Fruit fly (Drosophila melanogaster): ENCODE data around the gene CG11498.

The CG11498 gene

DNA sequence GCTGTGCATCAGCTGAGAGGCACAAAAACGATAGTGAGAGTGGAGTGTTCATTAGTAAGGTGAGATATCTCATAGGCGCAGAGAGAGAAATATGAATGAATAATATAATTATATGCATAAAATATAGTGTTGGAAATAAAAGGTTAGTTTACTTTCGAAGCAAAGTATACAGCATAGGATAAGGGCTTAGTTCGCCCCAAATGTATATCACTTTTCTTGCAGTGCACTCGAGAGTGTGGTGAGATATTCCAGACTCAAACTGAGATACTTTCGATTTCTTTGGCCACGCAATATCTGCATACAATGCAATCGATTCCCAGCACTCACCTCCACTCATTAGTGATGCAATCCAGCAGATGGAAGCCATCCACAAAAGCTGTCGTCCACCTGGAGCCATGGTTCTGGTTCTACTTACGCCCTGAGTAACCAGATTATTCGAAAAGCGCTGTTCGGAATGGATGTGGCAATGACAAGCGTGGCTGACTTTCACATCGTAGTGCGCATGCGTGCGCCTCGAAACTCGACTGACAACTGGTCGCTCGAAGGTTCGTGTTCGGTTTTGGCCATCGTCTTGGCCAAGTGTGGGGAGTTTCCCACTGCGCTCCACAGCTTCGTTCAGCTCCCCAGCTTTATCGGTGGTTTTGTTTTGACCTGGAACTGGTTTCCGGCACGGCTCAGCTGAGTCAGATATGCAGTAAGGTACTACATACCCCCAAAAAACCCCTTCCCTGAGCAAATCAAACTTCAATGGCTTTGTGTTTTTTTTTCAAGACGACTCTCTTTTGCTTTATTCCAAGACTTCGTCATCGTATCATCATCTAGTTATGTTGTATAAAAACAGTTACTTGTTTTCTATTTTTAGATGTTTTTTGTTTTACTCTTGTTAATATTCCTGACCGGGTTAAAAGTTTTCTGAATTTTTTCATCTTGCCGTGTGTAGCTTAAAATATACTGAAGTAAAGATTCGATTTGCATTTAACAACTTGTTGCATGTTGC is 10.7 kb upstream of the CG11498 start, which contains the start of gene Rsod (continued):
- no peak for TF ChIP-seq hkb (optimal IDR thresholded peaks at IDR 0.05)
- peak; percentile 82 for TF ChIP-seq hkb (GFP tag; IDR thresholded peaks at IDR 0.05)
- no peak; the same call in 1 of the 2 replicates for TF ChIP-seq Atf6 (GFP tag; IDR thresholded peaks at IDR 0.05)
- TF ChIP-seq ems (GFP tag; optimal IDR thresholded peaks at IDR 0.05): no peak
- TF ChIP-seq CG4707 (GFP tag; optimal IDR thresholded peaks at IDR 0.05): no peak
- no peak for TF ChIP-seq CG16813 (GFP tag; IDR thresholded peaks at IDR 0.05; ENCODE audit: partially characterized antibody)
- no peak for TF ChIP-seq CG10274 (GFP tag; optimal IDR thresholded peaks at IDR 0.05)
- TF ChIP-seq CG13894 (tag; optimal IDR thresholded peaks at IDR 0.05): no peak
- peak; percentile 83 for TF ChIP-seq Deaf1 (tag; optimal IDR thresholded peaks at IDR 0.05)
- TF ChIP-seq ERR (GFP tag; optimal IDR thresholded peaks at IDR 0.05): no peak
- no peak for TF ChIP-seq Poxn (GFP tag; IDR thresholded peaks at IDR 0.05)
- TF ChIP-seq CG2678 (tag; optimal IDR thresholded peaks at IDR 0.05): peak; percentile 63
- no peak for TF ChIP-seq CG14860 (GFP tag; IDR thresholded peaks at IDR 0.05; ENCODE audit: partially characterized antibody)
- TF ChIP-seq Dek (tag; optimal IDR thresholded peaks at IDR 0.05): peak; percentile 16
- peak; percentile 59 for TF ChIP-seq Xbp1 (GFP tag; optimal IDR thresholded peaks at IDR 0.05)
- peak; percentile 4 for TF ChIP-seq CG6765 (GFP tag; optimal IDR thresholded peaks at IDR 0.05)
- peak; percentile 55 for TF ChIP-seq nmo (GFP tag; optimal IDR thresholded peaks at IDR 0.05)
- TF ChIP-seq BtbVII (GFP tag; optimal IDR thresholded peaks at IDR 0.05): peak; percentile 10
- TF ChIP-seq CG2129 (GFP tag; IDR thresholded peaks at IDR 0.05; ENCODE audit: partially characterized antibody): no peak
- TF ChIP-seq Oli (tag; optimal IDR thresholded peaks at IDR 0.05): peak; percentile 56
- TF ChIP-seq CG14441 (GFP tag; IDR thresholded peaks at IDR 0.05): peak; percentile 69
- TF ChIP-seq row (GFP tag; IDR thresholded peaks at IDR 0.05): peak; percentile 74; the same call in 2 of the 3 replicates
- TF ChIP-seq CG10321 (GFP tag; IDR thresholded peaks at IDR 0.05): no peak
- no peak for TF ChIP-seq inv (GFP tag; IDR thresholded peaks at IDR 0.05; ENCODE audit: partially characterized antibody)
- peak; percentile 20 for TF ChIP-seq CG18599 (GFP tag; optimal IDR thresholded peaks at IDR 0.05)
- peak; percentile 60 for TF ChIP-seq CG2875 (GFP tag; optimal IDR thresholded peaks at IDR 0.05)
- TF ChIP-seq CG12391 (tag; optimal IDR thresholded peaks at IDR 0.05): peak; percentile 54
- TF ChIP-seq p53 (GFP tag; optimal IDR thresholded peaks at IDR 0.05): no peak
- no peak for TF ChIP-seq cwo (GFP tag; optimal IDR thresholded peaks at IDR 0.05)
- TF ChIP-seq ewg (GFP tag; optimal IDR thresholded peaks at IDR 0.05): peak; percentile 40
- no peak for TF ChIP-seq Sry-β (GFP tag; optimal IDR thresholded peaks at IDR 0.05)
- peak; percentile 32 for TF ChIP-seq lilli (GFP tag; optimal IDR thresholded peaks at IDR 0.05)
- no peak for TF ChIP-seq CkIIα-i1 (GFP tag; IDR thresholded peaks at IDR 0.05)
- peak in 1 of 2 experiments; percentile 61 for TF ChIP-seq dpn (GFP tag; optimal IDR thresholded peaks at IDR 0.05)
- no peak for TF ChIP-seq CG7786 (GFP tag; optimal IDR thresholded peaks at IDR 0.05)
- no peak for TF ChIP-seq HmgD (GFP tag; optimal IDR thresholded peaks at IDR 0.05)
- TF ChIP-seq Gug (GFP tag; IDR thresholded peaks at IDR 0.05): peak; percentile 51; the same call in 2 of the 4 replicates
- TF ChIP-seq CG2202 (tag; optimal IDR thresholded peaks at IDR 0.05): peak; percentile 10
- TF ChIP-seq CG9932 (GFP tag; IDR thresholded peaks at IDR 0.05): no peak; the same call in 1 of the 2 replicates
- TF ChIP-seq CG18764 (GFP tag; optimal IDR thresholded peaks at IDR 0.05): no peak
- TF ChIP-seq HLHmδ (GFP tag; optimal IDR thresholded peaks at IDR 0.05): no peak
- TF ChIP-seq Lpt (GFP tag; optimal IDR thresholded peaks at IDR 0.05): no peak
- peak; percentile 84; the same call in 2 of the 3 replicates for TF ChIP-seq so (GFP tag; IDR thresholded peaks at IDR 0.05)
- TF ChIP-seq CG17186 (GFP tag; optimal IDR thresholded peaks at IDR 0.05): no peak
- TF ChIP-seq CG14050 (GFP tag; IDR thresholded peaks at IDR 0.05): peak; percentile 52
- no peak for TF ChIP-seq CG2120 (GFP tag; optimal IDR thresholded peaks at IDR 0.05)
- no peak for TF ChIP-seq ab (GFP tag; optimal IDR thresholded peaks at IDR 0.05)
- 0 out of 2 replicates have a peak, but pooled peaks have one; percentile 33 for TF ChIP-seq wdn (GFP tag; IDR thresholded peaks at IDR 0.05)
